Worm (Caenorhabditis elegans): Measurements from ENCODE around the gene ndnf-1.

Gene ndnf-1

DNA sequence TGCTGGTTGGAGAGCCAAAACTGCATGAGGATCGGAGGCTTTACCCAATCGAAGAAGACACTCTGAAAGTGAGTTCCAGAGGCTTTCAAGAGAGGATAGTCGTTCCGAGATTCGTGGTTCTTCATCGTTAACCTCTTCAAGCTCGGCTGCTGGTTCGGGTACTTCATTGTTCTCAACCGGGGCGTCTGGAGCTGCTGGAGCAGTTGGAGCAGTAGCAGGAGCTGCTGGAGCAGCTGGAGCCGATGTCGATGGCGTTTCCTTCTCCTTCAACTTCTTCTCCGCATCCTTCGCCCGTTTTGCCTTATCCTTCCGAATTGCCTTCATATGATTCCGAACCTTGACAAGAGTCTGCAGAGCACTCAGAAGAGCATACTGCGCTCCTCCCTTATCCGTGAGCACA, 6.6 kb upstream of the ndnf-1 start:
- TF ChIP-seq egrh-3 (GFP tag; IDR thresholded peaks at IDR 0.05) (peak; percentile 54; the same call in 1 of the 2 replicates), akir-1 (GFP tag; optimal IDR thresholded peaks at IDR 0.05) (no peak), zfh-2 (GFP tag; conservative IDR thresholded peaks at IDR 0.05) (peak; percentile 52; the same call in 1 of the 2 replicates)

ce11 chrIV:3032020-3032419, 3.3 kb upstream of the ndnf-1 start:
- TF ChIP-seq lin-54 (GFP tag; optimal IDR thresholded peaks at IDR 0.05) (no peak), snpc-1.3 (tag; optimal IDR thresholded peaks at IDR 0.05; ENCODE audit: insufficient read depth) (no peak), snpc-4 (GFP tag; optimal IDR thresholded peaks at IDR 0.05) (no peak), snpc-4 (tag; optimal IDR thresholded peaks at IDR 0.05) (no peak), nfya-1 (tag; optimal IDR thresholded peaks at IDR 0.05; ENCODE audit: borderline replicate concordance, insufficient read depth) (no peak), Y95B8A.8 (GFP tag; IDR thresholded peaks at IDR 0.05) (no peak), let-526 (GFP tag; IDR thresholded peaks at IDR 0.05) (no peak), lin-40 (tag; optimal IDR thresholded peaks at IDR 0.05) (no peak), hrde-1 (tag; optimal IDR thresholded peaks at IDR 0.05; ENCODE audit: borderline replicate concordance) (peak; percentile 7), rpc-1 (optimal IDR thresholded peaks at IDR 0.05) (no peak), rpc-1 (tag; optimal IDR thresholded peaks at IDR 0.05) (no peak), chd-7 (tag; optimal IDR thresholded peaks at IDR 0.05) (peak; percentile 79), F39B2.1 (GFP tag; IDR thresholded peaks at IDR 0.05) (no peak), nhr-179 (tag; optimal IDR thresholded peaks at IDR 0.05) (no peak), sea-2 (GFP tag; IDR thresholded peaks at IDR 0.05) (no peak), ekl-4 (GFP tag; IDR thresholded peaks at IDR 0.05) (peak; percentile 54; the same call in 1 of the 2 replicates), ztf-28 (GFP tag; IDR thresholded peaks at IDR 0.05) (no peak), nfya-2 (GFP tag; IDR thresholded peaks at IDR 0.05) (no peak), atf-7 (tag; optimal IDR thresholded peaks at IDR 0.05) (no peak), attf-3 (GFP tag; conservative IDR thresholded peaks at IDR 0.05) (no peak), F22D6.2 (tag; optimal IDR thresholded peaks at IDR 0.05) (no peak), B0019.2 (GFP tag; conservative IDR thresholded peaks at IDR 0.05) (no peak), F10E7.11 (tag; optimal IDR thresholded peaks at IDR 0.05) (peak; percentile 43), tbp1 (GFP tag; optimal IDR thresholded peaks at IDR 0.05) (no peak), madf-6 (GFP tag; IDR thresholded peaks at IDR 0.05) (peak; percentile 42; the same call in 1 of the 2 replicates), egl-44 (GFP tag; IDR thresholded peaks at IDR 0.05) (no peak), snpc-3.4 (tag; optimal IDR thresholded peaks at IDR 0.05) (no peak), lag-1 (GFP tag; IDR thresholded peaks at IDR 0.05) (no peak), C17E4.6 (GFP tag; IDR thresholded peaks at IDR 0.05) (no peak), lir-1 (GFP tag; conservative IDR thresholded peaks at IDR 0.05) (no peak), K12H6.12 (tag; optimal IDR thresholded peaks at IDR 0.05) (no peak), ceh-100 (GFP tag; IDR thresholded peaks at IDR 0.05) (no peak), ets-4 (GFP tag; optimal IDR thresholded peaks at IDR 0.05) (no peak), bed-2 (GFP tag; IDR thresholded peaks at IDR 0.05) (no peak), F57A8.1 (GFP tag; optimal IDR thresholded peaks at IDR 0.05) (no peak), ztf-6 (GFP tag; IDR thresholded peaks at IDR 0.05) (no peak), lin-26 (GFP tag; IDR thresholded peaks at IDR 0.05) (no peak), rcor-1 (GFP tag; IDR thresholded peaks at IDR 0.05) (no peak), him-1 (tag; optimal IDR thresholded peaks at IDR 0.05) (no peak), nhr-90 (tag; optimal IDR thresholded peaks at IDR 0.05) (no peak), egl-18 (GFP tag; IDR thresholded peaks at IDR 0.05) (no peak), attf-6 (GFP tag; IDR thresholded peaks at IDR 0.05) (no peak), nhr-27 (tag; optimal IDR thresholded peaks at IDR 0.05) (peak; percentile 38), rec-8 (tag; optimal IDR thresholded peaks at IDR 0.05) (no peak), bed-1 (GFP tag; IDR thresholded peaks at IDR 0.05) (no peak)
